In genomic region chrII:11424579-11425316, ce11 we compare ENCODE assay signal across 5 worm cellular contexts.
TF ChIP-seq lines count a peak whose summit lies in the region.

Gene C05D12.3 (plus strand): TSS chrII:11425266.

TF ChIP-seq in whole organism, L1 larva, 84 proteins besides CTCF, POLR2A, EP300 and RAD21:
- TF ChIP-seq irx-1 (tag; optimal IDR thresholded peaks at IDR 0.05; lab: Kevin White, UChicago) (no peak), efl-1 (optimal IDR thresholded peaks at IDR 0.05; lab: Kevin White, UChicago) (no peak), efl-1 (GFP tag; optimal IDR thresholded peaks at IDR 0.05 in 1 of 2; lab: Kevin White, UChicago) (peak in 1 of 2 experiments; percentile 49), elt-2 (tag; optimal IDR thresholded peaks at IDR 0.05; lab: Kevin White, UChicago) (peak; percentile 22)
TF ChIP-seq in whole organism, L1 larva: peak in this region for 2.

TF ChIP-seq in whole organism, L2 larva, 48 proteins besides CTCF, POLR2A, EP300 and RAD21:
- TF ChIP-seq fos-1 (tag; optimal IDR thresholded peaks at IDR 0.05; lab: Kevin White, UChicago), result peak; percentile 68
- no peak for TF ChIP-seq unc-39 (tag; optimal IDR thresholded peaks at IDR 0.05; lab: Kevin White, UChicago)

TF ChIP-seq in whole organism, L3 larva, 47 proteins besides CTCF, POLR2A, EP300 and RAD21:
- TF ChIP-seq R02D3.7 (tag; optimal IDR thresholded peaks at IDR 0.05; lab: Kevin White, UChicago), result no peak
- TF ChIP-seq pha-4 (tag; optimal IDR thresholded peaks at IDR 0.05; lab: Kevin White, UChicago), result peak; percentile 24
- no peak for TF ChIP-seq ztf-4 (tag; optimal IDR thresholded peaks at IDR 0.05; lab: Kevin White, UChicago)
- peak; percentile 45 for TF ChIP-seq pqm-1 (tag; optimal IDR thresholded peaks at IDR 0.05; lab: Kevin White, UChicago)
- peak; percentile 79 for TF ChIP-seq elt-2 (tag; optimal IDR thresholded peaks at IDR 0.05; lab: Kevin White, UChicago)

TF ChIP-seq in whole organism, L4 larva, 104 proteins besides CTCF, POLR2A, EP300 and RAD21:
- TF ChIP-seq nhr-42 (GFP tag; IDR thresholded peaks at IDR 0.05; lab: Robert Waterston, UW), result no peak
- TF ChIP-seq vab-7 (GFP tag; IDR thresholded peaks at IDR 0.05; lab: Robert Waterston, UW), result no peak
- no peak for TF ChIP-seq F37D6.2 (tag; optimal IDR thresholded peaks at IDR 0.05; lab: Kevin White, UChicago)
- TF ChIP-seq zag-1 (tag; optimal IDR thresholded peaks at IDR 0.05; lab: Kevin White, UChicago), result no peak
- TF ChIP-seq snpc-1.2 (GFP tag; IDR thresholded peaks at IDR 0.05; lab: Robert Waterston, UW), result no peak
- no peak for TF ChIP-seq nhr-6 (tag; optimal IDR thresholded peaks at IDR 0.05; lab: Kevin White, UChicago)
- TF ChIP-seq nhr-11 (tag; optimal IDR thresholded peaks at IDR 0.05; lab: Kevin White, UChicago), result no peak
- TF ChIP-seq nhr-10 (tag; optimal IDR thresholded peaks at IDR 0.05; lab: Kevin White, UChicago), result no peak
- no peak for TF ChIP-seq tag-97 (GFP tag; IDR thresholded peaks at IDR 0.05; lab: Robert Waterston, UW)
- TF ChIP-seq nhr-28 (tag; optimal IDR thresholded peaks at IDR 0.05; lab: Kevin White, UChicago), result peak; percentile 54
- TF ChIP-seq gei-8 (GFP tag; optimal IDR thresholded peaks at IDR 0.05; lab: Kevin White, UChicago), result no peak
- TF ChIP-seq dve-1 (tag; optimal IDR thresholded peaks at IDR 0.05; lab: Kevin White, UChicago; ENCODE audit: insufficient read depth), result peak; percentile 47
- TF ChIP-seq F10B5.3 (tag; optimal IDR thresholded peaks at IDR 0.05; lab: Kevin White, UChicago), result no peak
- no peak for TF ChIP-seq madf-9 (GFP tag; conservative IDR thresholded peaks at IDR 0.05; lab: Robert Waterston, UW)
- peak; percentile 28; the same call in 1 of the 2 replicates for TF ChIP-seq dmd-6 (GFP tag; IDR thresholded peaks at IDR 0.05; lab: Robert Waterston, UW)
- TF ChIP-seq daf-16 (GFP tag; optimal IDR thresholded peaks at IDR 0.05; lab: Kevin White, UChicago), result no peak
- peak; percentile 24 for TF ChIP-seq daf-16 (tag; optimal IDR thresholded peaks at IDR 0.05; lab: Kevin White, UChicago)
- TF ChIP-seq hif-1 (tag; optimal IDR thresholded peaks at IDR 0.05; lab: Kevin White, UChicago), result no peak
- no peak for TF ChIP-seq ces-1 (GFP tag; optimal IDR thresholded peaks at IDR 0.05; lab: Kevin White, UChicago)
- TF ChIP-seq duxl-1 (tag; optimal IDR thresholded peaks at IDR 0.05; lab: Kevin White, UChicago; ENCODE audit: poor library complexity), result no peak
- TF ChIP-seq pqm-1 (tag; optimal IDR thresholded peaks at IDR 0.05; lab: Kevin White, UChicago), result peak; percentile 79

TF ChIP-seq in whole organism, young adult, 124 proteins besides CTCF, POLR2A, EP300 and RAD21:
- TF ChIP-seq unc-62 (GFP tag; optimal IDR thresholded peaks at IDR 0.05; lab: Kevin White, UChicago) (no peak), hsf-1 (GFP tag; IDR thresholded peaks at IDR 0.05; lab: Robert Waterston, UW) (no peak), nhr-80 (tag; optimal IDR thresholded peaks at IDR 0.05; lab: Kevin White, UChicago) (peak; percentile 33), lag-1 (GFP tag; IDR thresholded peaks at IDR 0.05; lab: Robert Waterston, UW) (no peak), Y53G8AR.9 (GFP tag; conservative IDR thresholded peaks at IDR 0.05; lab: Robert Waterston, UW) (no peak), xnd-1 (tag; optimal IDR thresholded peaks at IDR 0.05; lab: Kevin White, UChicago) (no peak), bed-1 (GFP tag; IDR thresholded peaks at IDR 0.05; lab: Robert Waterston, UW) (no peak)
